Fruit fly (Drosophila melanogaster): Measurements from ENCODE around the gene Sras.

Gene Sras

dm6 chr3L:5565051-5565688 is 1.6 kb downstream of the Sras start, which contains the start of gene bc10 (continued):
- TF ChIP-seq disco-r (GFP tag; optimal IDR thresholded peaks at IDR 0.05), result no peak
- no peak for TF ChIP-seq HHEX (GFP tag; optimal IDR thresholded peaks at IDR 0.05)
- TF ChIP-seq CG14441 (GFP tag; IDR thresholded peaks at IDR 0.05), result no peak
- peak; percentile 100 for TF ChIP-seq CG15514 (GFP tag; optimal IDR thresholded peaks at IDR 0.05)
- peak; percentile 69; the same call in 2 of the 3 replicates for TF ChIP-seq hb (GFP tag; IDR thresholded peaks at IDR 0.05; ENCODE audit: partially characterized antibody)
- peak; percentile 24 for TF ChIP-seq YL-1 (GFP tag; optimal IDR thresholded peaks at IDR 0.05)
- TF ChIP-seq CG11723 (GFP tag; optimal IDR thresholded peaks at IDR 0.05), result no peak
- no peak for TF ChIP-seq CG6272 (GFP tag; IDR thresholded peaks at IDR 0.05)
- no peak for TF ChIP-seq Sox102F (GFP tag; optimal IDR thresholded peaks at IDR 0.05)
- no peak for TF ChIP-seq CG7928 (GFP tag; optimal IDR thresholded peaks at IDR 0.05)
- peak; percentile 89 for TF ChIP-seq unc-4 (GFP tag; IDR thresholded peaks at IDR 0.05; ENCODE audit: partially characterized antibody)
- no peak for TF ChIP-seq CG6175 (GFP tag; IDR thresholded peaks at IDR 0.05)
- TF ChIP-seq ara (GFP tag; IDR thresholded peaks at IDR 0.05), result no peak
- no peak for TF ChIP-seq lab (GFP tag; optimal IDR thresholded peaks at IDR 0.05)
- no peak for TF ChIP-seq schlank (tag; optimal IDR thresholded peaks at IDR 0.05)
- TF ChIP-seq tll (GFP tag; optimal IDR thresholded peaks at IDR 0.05), result no peak
- TF ChIP-seq Sin3A (optimal IDR thresholded peaks at IDR 0.05), result peak; percentile 24
- TF ChIP-seq CG2129 (GFP tag; IDR thresholded peaks at IDR 0.05; ENCODE audit: partially characterized antibody), result peak; percentile 44; the same call in 1 of the 2 replicates
- no peak for TF ChIP-seq ewg (GFP tag; optimal IDR thresholded peaks at IDR 0.05)
- TF ChIP-seq da (GFP tag; optimal IDR thresholded peaks at IDR 0.05), result no peak
- no peak for TF ChIP-seq sens-2 (GFP tag; IDR thresholded peaks at IDR 0.05)
- TF ChIP-seq Lhr (GFP tag; optimal IDR thresholded peaks at IDR 0.05), result no peak
- no peak for TF ChIP-seq chif (GFP tag; optimal IDR thresholded peaks at IDR 0.05)
- TF ChIP-seq btn (GFP tag; optimal IDR thresholded peaks at IDR 0.05), result no peak
- TF ChIP-seq jigr1 (GFP tag; IDR thresholded peaks at IDR 0.05), result no peak
- TF ChIP-seq CG1832 (GFP tag; optimal IDR thresholded peaks at IDR 0.05), result no peak
- no peak for TF ChIP-seq CG11247 (GFP tag; IDR thresholded peaks at IDR 0.05)
- no peak for TF ChIP-seq CG9932 (GFP tag; IDR thresholded peaks at IDR 0.05)
- TF ChIP-seq CG7271 (tag; optimal IDR thresholded peaks at IDR 0.05), result no peak
- no peak for TF ChIP-seq CG8944 (GFP tag; optimal IDR thresholded peaks at IDR 0.05)
- TF ChIP-seq Doc2 (GFP tag; IDR thresholded peaks at IDR 0.05), result no peak
- TF ChIP-seq salm (tag; optimal IDR thresholded peaks at IDR 0.05), result no peak
- TF ChIP-seq toy (GFP tag; IDR thresholded peaks at IDR 0.05), result no peak
- TF ChIP-seq crp (GFP tag; optimal IDR thresholded peaks at IDR 0.05), result peak in 1 of 2 experiments; percentile 50
- no peak for TF ChIP-seq CG9876 (GFP tag; optimal IDR thresholded peaks at IDR 0.05)
- peak; percentile 22 for TF ChIP-seq lbe (GFP tag; optimal IDR thresholded peaks at IDR 0.05)
- TF ChIP-seq Ets65A (GFP tag), result no peak
- no peak for TF ChIP-seq NC2α (GFP tag; optimal IDR thresholded peaks at IDR 0.05)
- TF ChIP-seq Camta (GFP tag; optimal IDR thresholded peaks at IDR 0.05), result no peak
- TF ChIP-seq Dfd (GFP tag; optimal IDR thresholded peaks at IDR 0.05), result no peak
- TF ChIP-seq Dref (GFP tag; IDR thresholded peaks at IDR 0.05), result peak; percentile 88
- no peak for TF ChIP-seq h (optimal IDR thresholded peaks at IDR 0.05)
- no peak for TF ChIP-seq tin (GFP tag; optimal IDR thresholded peaks at IDR 0.05)
- TF ChIP-seq Med (GFP tag), result no peak
- TF ChIP-seq Hr3 (GFP tag; optimal IDR thresholded peaks at IDR 0.05), result no peak
- TF ChIP-seq HmgZ (tag; optimal IDR thresholded peaks at IDR 0.05), result peak; percentile 55
- TF ChIP-seq Dek (tag; optimal IDR thresholded peaks at IDR 0.05), result no peak
- TF ChIP-seq CG8924 (tag; optimal IDR thresholded peaks at IDR 0.05), result no peak
- peak; percentile 65 for TF ChIP-seq MBD-R2 (GFP tag; IDR thresholded peaks at IDR 0.05)
- no peak for TF ChIP-seq nmo (GFP tag; optimal IDR thresholded peaks at IDR 0.05)
- no peak for TF ChIP-seq ken (GFP tag; IDR thresholded peaks at IDR 0.05)
